Worm (Caenorhabditis elegans): ENCODE data around the gene fbxb-49.

DNA sequence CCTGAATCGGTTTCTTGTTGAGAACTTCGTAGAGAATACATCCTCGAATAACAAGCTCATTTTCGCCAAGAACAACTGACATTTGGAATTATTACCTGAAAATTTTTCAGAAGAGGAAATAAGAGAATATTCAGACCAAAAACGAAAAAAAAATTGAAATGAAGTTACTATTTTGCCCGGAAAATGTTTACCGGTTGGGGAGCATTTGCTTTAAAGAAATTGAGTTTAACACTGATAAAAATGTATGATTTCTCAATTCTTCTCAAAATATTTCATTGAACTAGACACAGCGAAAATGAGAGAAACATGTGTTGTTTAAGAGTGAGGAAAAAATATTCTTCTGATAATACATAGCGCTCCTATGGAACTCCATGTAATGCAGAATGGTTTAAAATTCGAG, 48.1 kb downstream of the fbxb-49 start, which contains the start of gene fbxa-165:
- TF ChIP-seq med-1 (GFP tag; optimal IDR thresholded peaks at IDR 0.05; ENCODE audit: insufficient read depth) (no peak), klf-2 (GFP tag; conservative IDR thresholded peaks at IDR 0.05) (no peak), cog-1 (tag; optimal IDR thresholded peaks at IDR 0.05) (no peak), ztf-23 (GFP tag; IDR thresholded peaks at IDR 0.05) (no peak), ref-1 (GFP tag; conservative IDR thresholded peaks at IDR 0.05) (no peak), flt-1 (GFP tag; IDR thresholded peaks at IDR 0.05) (no peak), ztf-29 (GFP tag; IDR thresholded peaks at IDR 0.05) (no peak), T22C8.4 (GFP tag; IDR thresholded peaks at IDR 0.05) (no peak)

Data from whole organism, midembryonic.